Worm (Caenorhabditis elegans) whole organism, L4 larva: ENCODE measurements around the gene kin-9.

Experiments
- ama-1 ChIP-seq: fragments of 150-350 bp; optimal IDR thresholded peaks from 2 replicates; lab custom pipeline; 2014; ENCODE audit warnings: inconsistent platforms, mixed read lengths
- ceh-62 ChIP-seq: sonication (generic microtip); optimal IDR thresholded peaks from 2 replicates; lab custom pipeline; 2017; ENCODE audit warnings: missing biosample characterization, missing genetic modification characterization
- lin-13 ChIP-seq: fragments of 150-350 bp; optimal IDR thresholded peaks from 2 replicates; lab custom pipeline; 2014; ENCODE audit warnings: missing biosample characterization, missing genetic modification reagents, missing genetic modification characterization
- nhr-28 ChIP-seq: fragments of 150-350 bp; optimal IDR thresholded peaks from 2 replicates; lab custom pipeline; 2014; ENCODE audit warnings: missing biosample characterization, missing genetic modification characterization
- unc-39 ChIP-seq: sonication (generic microtip); optimal IDR thresholded peaks from 2 replicates; lab custom pipeline; 2017; ENCODE audit warnings: missing biosample characterization, missing genetic modification characterization

ce11 chrX:8391505-8391904, 41.0 kb upstream of the kin-9 start:
- no peak for TF ChIP-seq lin-13 (GFP tag; lab: Kevin White, UChicago)
- no peak for TF ChIP-seq ama-1 (lab: Kevin White, UChicago)
- TF ChIP-seq unc-39 (tag; lab: Kevin White, UChicago): no peak
- TF ChIP-seq nhr-28 (tag; lab: Kevin White, UChicago): no peak
- no peak for TF ChIP-seq ceh-62 (tag; lab: Kevin White, UChicago)
